Fruit fly (Drosophila melanogaster) whole organism, wandering third instar larva: ENCODE measurements around the gene Ythdc1.

Experiments
- CG9705 ChIP-seq: fragments of 200-800 bp; sonication (Bioruptor generic); optimal IDR thresholded peaks from 2 replicates; lab custom pipeline; 2018; ENCODE audit warnings: missing biosample characterization, mild to moderate bottlenecking, missing genetic modification characterization
- Rel ChIP-seq, 2 experiments: fragments of 200-800 bp; sonication (Bioruptor generic) in 1 of 2; optimal IDR thresholded peaks; 2 replicates in 1 of 2; 3 replicates in 1 of 2; lab custom pipeline; 2016 to 2019; ENCODE audit warnings: mild to moderate bottlenecking in 2 of 2, missing biosample characterization in 2 of 2, missing genetic modification characterization in 2 of 2, moderate library complexity in 1 of 2
- pan ChIP-seq: fragments of >200 bp; optimal IDR thresholded peaks from 2 replicates; lab custom pipeline; 2017

- TF ChIP-seq pan (lab: Kevin White, UChicago) (no peak), CG9705 (GFP tag; lab: Kevin White, UChicago) (no peak), Rel (GFP tag; optimal IDR thresholded peaks at IDR 0.05; lab: Kevin White, UChicago) (no peak), Rel (tag; optimal IDR thresholded peaks at IDR 0.05; lab: Kevin White, UChicago) (no peak)
Observed at dm6 chr3L:3381869-3382488, 8.0 kb upstream of the Ythdc1 start.
